Fruit fly (Drosophila melanogaster): ENCODE measurements around the gene CG13305.

DNA sequence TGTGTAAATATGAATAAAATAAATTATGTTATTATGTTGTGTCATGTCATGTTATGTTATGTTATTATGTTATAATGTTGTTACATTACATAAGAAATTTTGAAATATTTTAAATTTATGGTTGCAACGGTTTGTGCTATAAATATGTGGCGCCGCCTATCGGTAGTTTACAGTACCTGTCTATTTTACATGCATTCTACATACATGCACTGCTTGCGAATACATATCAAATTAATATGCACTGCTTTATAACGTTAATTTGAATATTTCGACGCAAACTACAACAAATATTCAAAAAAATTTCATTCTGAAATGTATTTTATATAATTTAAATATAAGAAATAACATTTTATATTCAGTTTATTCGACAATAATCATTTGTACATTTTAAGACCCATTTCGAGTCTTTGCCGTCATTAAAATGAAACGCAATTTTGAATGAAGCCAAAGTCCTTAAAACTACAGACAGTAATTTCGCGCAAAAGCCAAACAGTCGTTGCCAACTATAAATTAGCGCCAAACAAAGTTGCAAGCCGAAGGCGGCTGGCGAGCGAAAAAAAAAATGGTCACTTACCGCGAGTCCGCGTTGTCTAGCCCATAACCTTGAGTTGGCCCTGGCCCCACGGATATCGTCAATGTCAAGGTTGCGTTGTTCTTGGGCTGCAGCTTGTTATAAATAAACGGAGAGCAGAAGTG, 5.4 kb upstream of the CG13305 start:
- no peak for TF ChIP-seq Mnt (GFP tag; optimal IDR thresholded peaks at IDR 0.05)
- no peak for TF ChIP-seq CG33017 (tag; optimal IDR thresholded peaks at IDR 0.05)
- TF ChIP-seq ovo (GFP tag; optimal IDR thresholded peaks at IDR 0.05) = no peak
- no peak for TF ChIP-seq cnc (optimal IDR thresholded peaks at IDR 0.05)
- TF ChIP-seq cic (GFP tag; optimal IDR thresholded peaks at IDR 0.05) = no peak
- peak; percentile 63 for TF ChIP-seq bab1 (GFP tag; optimal IDR thresholded peaks at IDR 0.05)
- TF ChIP-seq tj (GFP tag; optimal IDR thresholded peaks at IDR 0.05) = no peak
